Worm (Caenorhabditis elegans) whole organism, young adult: Measurements from ENCODE around the gene C02D5.4.

Source experiments
- athp-1 ChIP-seq: sonication (generic microtip); optimal IDR thresholded peaks from 2 replicates; lab custom pipeline; 2017; ENCODE audit warnings: mild to moderate bottlenecking, missing genetic modification characterization, missing compliant biosample characterization
- attf-3 ChIP-seq: fragments of 200-800 bp; sonication (Bioruptor generic); conservative IDR thresholded peaks from 2 replicates; pipeline ENCODE4 v1.3.6; 2022; ENCODE audit warnings: missing genetic modification reagents, missing genetic modification characterization, missing compliant biosample characterization
- him-1 ChIP-seq: sonication (generic microtip); optimal IDR thresholded peaks from 2 replicates; lab custom pipeline; 2016; ENCODE audit warnings: missing genotype, missing genetic modification reagents, missing genetic modification characterization, missing compliant biosample characterization
- hmg-20 ChIP-seq: fragments of 200-800 bp; sonication (Bioruptor generic); IDR thresholded peaks from 2 replicates; pipeline ENCODE4 v1.3.6; 2022; ENCODE audit warnings: missing genetic modification reagents, missing genetic modification characterization, missing compliant biosample characterization
- madf-10 ChIP-seq: sonication (generic microtip); optimal IDR thresholded peaks from 2 replicates; lab custom pipeline; 2016; ENCODE audit warnings: mild to moderate bottlenecking, missing genetic modification characterization, missing compliant biosample characterization
- snpc-4 ChIP-seq, 5 experiments: fragments of 150-350 bp in 1 of 5; sonication (generic microtip) in 4 of 5; optimal IDR thresholded peaks; 2 replicates each; lab custom pipeline; 2014 to 2018; ENCODE audit warnings: missing genetic modification characterization in 5 of 5, missing biosample characterization in 3 of 5, antibody characterized with exemption in 2 of 5, mild to moderate bottlenecking in 2 of 5, missing compliant biosample characterization in 2 of 5, missing genotype in 2 of 5, moderate library complexity in 2 of 5, missing genetic modification reagents in 1 of 5
- unc-130 ChIP-seq: sonication (generic microtip); optimal IDR thresholded peaks from 2 replicates; lab custom pipeline; 2016; ENCODE audit warnings: missing genetic modification reagents, missing genetic modification characterization, missing compliant biosample characterization

- TF ChIP-seq attf-3 (GFP tag; lab: Robert Waterston, UW) (no peak), him-1 (tag; lab: Kevin White, UChicago) (no peak), hmg-20 (GFP tag; lab: Robert Waterston, UW) (no peak), unc-130 (no peak), madf-10 (no peak), athp-1 (tag; lab: Kevin White, UChicago) (no peak), snpc-4 (GFP tag; optimal IDR thresholded peaks at IDR 0.05; lab: Kevin White, UChicago) (no peak), snpc-4 (tag; optimal IDR thresholded peaks at IDR 0.05; lab: Kevin White, UChicago) (no peak)
Measured at ce11 chrIII:8554472-8554871, 2.5 kb downstream of the C02D5.4 start, which contains the start of gene gsto-2.
